Worm (Caenorhabditis elegans): Measurements from ENCODE around the gene F58B4.6.

DNA sequence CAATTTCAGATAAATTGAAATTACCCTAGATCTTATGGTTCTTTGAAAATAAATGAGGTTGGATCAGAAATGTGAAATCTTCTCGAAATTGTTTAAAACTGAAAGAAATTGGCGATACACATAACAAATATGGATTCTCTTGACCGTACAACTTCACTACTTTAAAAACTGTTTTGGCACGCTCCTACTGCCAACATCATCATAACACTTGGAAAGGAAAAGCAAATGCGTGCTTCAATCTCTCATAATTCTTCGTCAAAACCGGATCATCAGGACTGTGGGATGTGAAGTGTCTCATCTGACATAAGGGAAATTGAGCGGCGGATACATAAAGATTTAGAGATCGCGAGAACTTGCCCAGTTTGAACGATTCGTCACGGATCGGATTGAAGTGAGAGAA, 26.7 kb upstream of the F58B4.6 start, which contains the start of gene F32D8.7:
- TF ChIP-seq F55B11.4 (tag; optimal IDR thresholded peaks at IDR 0.05; ENCODE audit: borderline replicate concordance, insufficient read depth) (no peak), ama-1 (optimal IDR thresholded peaks at IDR 0.05) (no peak), ama-1 (GFP tag; optimal IDR thresholded peaks at IDR 0.05) (no peak), repo-1 (tag; optimal IDR thresholded peaks at IDR 0.05) (no peak), ZK185.1 (tag; optimal IDR thresholded peaks at IDR 0.05; ENCODE audit: poor library complexity, severe bottlenecking) (no peak), bed-1 (GFP tag; IDR thresholded peaks at IDR 0.05) (no peak)

All from whole organism, young adult.